Worm (Caenorhabditis elegans): ENCODE data around the gene Y7A9A.1.

The Y7A9A.1 gene

ce11 chrIV:16202074-16202473 lies 5.3 kb downstream of the Y7A9A.1 start, which contains the start of gene H25K10.1:
Gene H25K10.1, plus strand, starts transcription at chrIV:16202374.
- no peak for TF ChIP-seq unc-62 (GFP tag; optimal IDR thresholded peaks at IDR 0.05)

- no peak for TF ChIP-seq unc-62 (GFP tag; optimal IDR thresholded peaks at IDR 0.05)
Measured at ce11 chrIV:16203373-16203772, 6.6 kb downstream of the Y7A9A.1 start.

- TF ChIP-seq unc-62 (GFP tag; optimal IDR thresholded peaks at IDR 0.05), result no peak
Measured at ce11 chrIV:16210913-16211312, 14.1 kb downstream of the Y7A9A.1 start, which contains the start of gene H25K10.2. Gene H25K10.2, minus strand, starts transcription at chrIV:16211013.

DNA sequence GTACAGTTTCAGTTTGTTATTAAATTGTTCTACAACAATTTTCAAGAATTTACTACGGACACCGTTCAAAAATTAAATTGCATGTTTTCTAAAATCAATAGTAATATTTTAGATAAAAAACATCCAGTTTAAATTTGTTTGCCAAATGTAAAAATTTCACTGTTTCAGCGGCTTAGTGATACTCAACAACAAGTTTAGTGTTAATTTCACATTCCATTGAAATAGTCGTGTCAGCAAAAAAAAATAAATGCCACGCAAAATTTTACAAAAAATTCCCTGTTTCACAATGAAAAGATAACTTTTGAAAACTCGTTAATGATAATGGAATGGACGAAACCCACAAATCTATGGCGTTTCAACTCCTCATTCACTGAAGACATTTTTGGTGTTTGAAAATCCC lies 19.3 kb downstream of the Y7A9A.1 start:
- TF ChIP-seq unc-62 (GFP tag; optimal IDR thresholded peaks at IDR 0.05), result no peak

- no peak for TF ChIP-seq unc-62 (GFP tag; optimal IDR thresholded peaks at IDR 0.05)
Measured at ce11 chrIV:16220688-16221087, 23.9 kb downstream of the Y7A9A.1 start.

DNA sequence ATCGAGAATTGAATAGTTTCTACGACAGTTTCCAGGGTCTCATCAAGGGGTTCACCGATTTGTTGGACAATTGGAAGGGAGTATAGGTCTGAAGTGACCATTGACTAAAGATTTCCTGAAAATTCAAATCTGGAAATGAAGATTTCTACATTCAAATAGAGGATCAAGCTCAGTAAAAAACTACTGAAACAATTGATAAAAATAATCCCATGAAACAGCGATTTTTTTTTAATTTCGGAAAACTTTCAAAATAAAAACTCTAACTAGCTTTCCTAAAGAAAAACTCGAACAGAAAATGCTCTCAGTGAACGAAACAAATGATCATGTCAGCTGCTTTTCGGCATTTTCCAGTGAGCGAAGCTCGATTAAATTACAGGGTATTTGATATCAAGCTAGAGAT lies 24.7 kb downstream of the Y7A9A.1 start, which contains the start of gene srv-11:
srv-11 (minus strand) TSS at position 101 of the 400 bp plus-strand sequence.
- no peak for TF ChIP-seq unc-62 (GFP tag; optimal IDR thresholded peaks at IDR 0.05)

DNA sequence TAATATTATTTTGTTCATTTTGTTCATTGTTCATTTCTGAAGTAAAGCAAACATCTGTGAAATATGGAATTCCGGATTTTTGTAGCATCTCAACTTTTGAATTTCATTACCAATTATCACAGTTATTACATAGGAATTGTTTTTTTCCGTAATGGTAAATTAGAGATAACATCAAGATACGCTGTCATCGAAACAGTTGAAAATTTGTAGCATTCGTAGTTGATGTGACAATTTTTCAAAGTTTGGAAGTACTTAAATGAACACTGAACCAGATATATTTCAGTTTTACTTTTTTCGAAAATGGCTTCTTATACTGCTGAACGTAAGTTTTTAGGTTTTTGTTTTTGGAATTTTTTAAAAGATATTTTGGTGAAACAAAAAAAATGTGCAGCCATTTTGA lies 28.9 kb downstream of the Y7A9A.1 start, which contains the start of gene H25K10.4:
H25K10.4 (plus strand) TSS at position 301 of the 400 bp plus-strand sequence.
- no peak for TF ChIP-seq unc-62 (GFP tag; optimal IDR thresholded peaks at IDR 0.05)

DNA sequence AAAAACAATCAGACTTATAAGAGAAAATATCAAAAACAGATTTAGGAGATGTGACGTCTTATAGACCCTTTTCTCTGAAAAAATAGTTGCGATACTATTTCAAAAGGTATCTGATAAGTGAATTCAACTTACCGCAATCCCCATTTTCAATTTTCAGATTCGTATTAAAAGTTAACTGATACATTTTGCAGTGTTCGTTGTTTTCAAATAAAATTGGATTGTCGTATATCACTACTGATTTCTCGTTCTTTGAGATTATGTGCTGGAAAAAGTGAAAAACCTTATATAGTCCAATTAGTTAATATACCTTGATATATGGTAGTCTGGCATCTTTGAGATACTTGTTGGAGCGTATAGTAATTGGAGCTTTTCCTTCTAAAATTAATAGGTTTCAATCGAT lies 33.6 kb downstream of the Y7A9A.1 start:
- TF ChIP-seq unc-62 (GFP tag; optimal IDR thresholded peaks at IDR 0.05), result no peak

DNA sequence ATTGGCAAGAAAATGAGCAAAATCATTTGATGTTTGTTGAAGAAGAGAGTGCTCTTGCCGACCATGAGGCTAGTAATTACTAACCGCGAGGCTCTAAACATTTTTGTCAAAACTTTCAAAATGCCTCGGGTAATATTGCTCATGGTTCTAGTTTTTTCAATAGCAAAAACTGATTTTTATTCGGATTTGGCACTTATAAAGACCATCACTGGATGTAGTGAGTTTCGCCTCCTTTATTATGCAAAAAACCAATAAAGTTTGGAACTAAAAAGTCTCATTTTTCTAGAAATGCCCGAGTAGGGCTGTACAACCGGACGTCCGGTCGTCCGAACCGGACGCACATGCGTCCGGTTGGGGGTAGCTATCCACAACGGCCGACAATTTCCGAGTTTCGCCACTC lies 36.2 kb downstream of the Y7A9A.1 start, which contains the start of the genes hpa-1 and irld-39:
hpa-1 (minus strand) TSS at position 101 of the 400 bp plus-strand sequence.
irld-39 (plus strand) TSS at position 121 of the 400 bp plus-strand sequence.
- no peak for TF ChIP-seq unc-62 (GFP tag; optimal IDR thresholded peaks at IDR 0.05)

ce11 chrIV:16236827-16237226 lies 40.0 kb downstream of the Y7A9A.1 start:
- TF ChIP-seq unc-62 (GFP tag; optimal IDR thresholded peaks at IDR 0.05), result no peak

DNA sequence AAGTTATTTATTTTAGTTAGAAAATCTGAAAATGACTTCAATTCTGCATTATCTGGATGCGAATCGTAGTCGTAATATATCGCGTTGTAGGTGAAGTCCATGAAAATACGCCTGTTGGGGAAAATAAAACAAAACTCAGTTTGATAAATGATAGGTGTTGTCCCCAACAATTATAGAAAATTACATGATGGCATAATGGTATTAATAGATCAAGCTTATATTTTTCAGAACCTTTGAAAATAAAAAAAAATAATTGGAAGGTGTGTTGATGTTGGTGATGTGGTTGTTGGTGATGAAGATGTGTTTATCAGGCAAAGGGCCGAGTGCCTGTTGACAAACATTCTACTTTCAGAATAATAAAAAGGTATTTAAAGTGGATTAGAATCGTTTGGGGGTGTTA lies 41.7 kb downstream of the Y7A9A.1 start, which contains the start of gene srw-61:
srw-61 (minus strand) TSS at position 101 of the 400 bp plus-strand sequence.
- no peak for TF ChIP-seq unc-62 (GFP tag; optimal IDR thresholded peaks at IDR 0.05)

DNA sequence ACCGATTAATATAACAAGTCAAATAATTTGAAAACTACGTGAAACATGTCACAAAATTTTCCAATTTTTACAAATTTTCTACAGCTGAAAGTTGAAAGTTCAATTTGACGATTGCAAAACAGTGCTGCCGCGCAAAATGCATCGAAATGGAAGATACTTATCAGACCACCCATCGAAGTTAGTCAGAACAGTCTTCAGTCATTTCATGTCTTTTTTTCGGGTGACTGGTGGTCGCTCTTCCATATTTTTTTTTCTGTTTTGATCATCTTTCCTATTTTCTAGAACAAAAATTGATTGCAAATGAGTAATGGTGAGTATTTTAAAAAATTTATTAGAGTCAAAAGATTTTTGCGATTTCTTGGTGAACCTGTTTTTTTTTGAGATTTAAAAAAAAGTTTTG lies 50.3 kb downstream of the Y7A9A.1 start, which contains the start of gene F38C2.1:
F38C2.1 (plus strand) TSS at position 301 of the 400 bp plus-strand sequence.
- TF ChIP-seq unc-62 (GFP tag; optimal IDR thresholded peaks at IDR 0.05), result no peak

Measured in whole organism, dauer.